Worm (Caenorhabditis elegans) whole organism, L1 larva: ENCODE results near the gene T04G9.7.

Experiments
- F16B12.6 ChIP-seq: fragments of 150-350 bp; optimal IDR thresholded peaks from 2 replicates; lab custom pipeline; 2014; ENCODE audit warnings: missing biosample characterization, missing genetic modification characterization
- mab-9 ChIP-seq: fragments of 200-800 bp; sonication (Bioruptor generic); IDR thresholded peaks from 2 replicates; pipeline ENCODE4 v1.3.6; 2022; ENCODE audit warnings: missing genetic modification reagents, missing genetic modification characterization, missing compliant biosample characterization
- nhr-28 ChIP-seq: fragments of 150-350 bp; optimal IDR thresholded peaks from 2 replicates; lab custom pipeline; 2014; ENCODE audit warnings: missing biosample characterization, missing genetic modification characterization
- rnt-1 ChIP-seq: sonication (generic microtip); optimal IDR thresholded peaks from 2 replicates; lab custom pipeline; 2016; ENCODE audit warnings: mild to moderate bottlenecking, missing genetic modification characterization, moderate library complexity, missing compliant biosample characterization
- skn-1 ChIP-seq: fragments of 150-350 bp; optimal IDR thresholded peaks from 2 replicates; lab custom pipeline; 2014; ENCODE audit warnings: missing biosample characterization, missing genetic modification characterization
- sox-4 ChIP-seq: sonication (generic microtip); optimal IDR thresholded peaks from 2 replicates; lab custom pipeline; 2016; ENCODE audit warnings: missing genetic modification characterization, missing compliant biosample characterization
- sup-37 ChIP-seq: fragments of 200-800 bp; sonication (Bioruptor generic); optimal IDR thresholded peaks from 2 replicates; lab custom pipeline; 2018; ENCODE audit warnings: mild to moderate bottlenecking, missing genetic modification characterization, missing compliant biosample characterization

DNA sequence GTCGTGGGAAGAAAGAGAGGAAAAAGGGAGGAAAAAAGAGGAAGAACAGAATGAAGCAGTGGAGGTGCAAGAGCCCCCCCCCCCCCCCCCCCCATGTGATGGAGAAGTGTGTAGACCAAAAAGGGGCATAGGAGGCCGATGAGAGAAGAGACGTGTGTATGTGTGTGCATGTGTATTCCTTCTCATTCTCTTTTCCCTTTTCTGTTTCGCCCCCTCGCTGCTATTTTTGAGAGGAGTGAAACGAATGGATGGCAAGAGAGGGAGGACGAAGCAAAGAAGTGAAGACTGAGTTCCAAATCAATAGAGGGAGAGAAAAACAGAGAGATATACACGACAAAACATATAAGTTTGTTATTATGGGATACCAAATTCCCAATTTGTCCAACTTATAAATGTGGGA is 10.1 kb upstream of the T04G9.7 start:
- no peak for TF ChIP-seq sup-37 (GFP tag; lab: Kevin White, UChicago)
- no peak for TF ChIP-seq mab-9 (GFP tag; lab: Robert Waterston, UW)
- TF ChIP-seq rnt-1 (tag; lab: Kevin White, UChicago), result no peak
- no peak for TF ChIP-seq nhr-28 (tag; lab: Kevin White, UChicago)
- TF ChIP-seq skn-1 (tag; lab: Kevin White, UChicago), result no peak
- TF ChIP-seq F16B12.6 (tag; lab: Kevin White, UChicago), result no peak
- no peak for TF ChIP-seq sox-4
